Worm (Caenorhabditis elegans) whole organism, young adult: ENCODE data around the gene F22E5.2.

Source experiments
- ccch-3 ChIP-seq: fragments of 200-800 bp; sonication (Bioruptor generic); optimal IDR thresholded peaks from 2 replicates; lab custom pipeline; 2018; ENCODE audit warnings: mild to moderate bottlenecking, missing genetic modification characterization, missing compliant biosample characterization
- ceh-91 ChIP-seq: fragments of 200-800 bp; sonication (Bioruptor generic); IDR thresholded peaks from 2 replicates; pipeline ENCODE4 v1.3.6; 2022; ENCODE audit warnings: missing genetic modification reagents, missing genetic modification characterization, missing compliant biosample characterization
- ekl-4 ChIP-seq: fragments of 200-800 bp; sonication (Bioruptor generic); IDR thresholded peaks from 2 replicates; pipeline ENCODE4 v1.3.6; 2022; ENCODE audit warnings: missing genetic modification reagents, missing genetic modification characterization, missing compliant biosample characterization
- lsy-27 ChIP-seq: sonication (generic microtip); optimal IDR thresholded peaks from 2 replicates; lab custom pipeline; 2017; ENCODE audit warnings: missing genetic modification characterization, mild to moderate bottlenecking, missing compliant biosample characterization, antibody characterized with exemption, missing genotype, borderline replicate concordance; ENCODE audit not compliant: insufficient read depth
- pha-4 ChIP-seq: fragments of 150-350 bp; sonication (generic microtip); optimal IDR thresholded peaks from 2 replicates; lab custom pipeline; 2014; ENCODE audit warnings: missing biosample characterization, missing genetic modification reagents, missing genetic modification characterization
- unc-130 ChIP-seq: sonication (generic microtip); optimal IDR thresholded peaks from 2 replicates; lab custom pipeline; 2016; ENCODE audit warnings: missing genetic modification reagents, missing genetic modification characterization, missing compliant biosample characterization
- unc-62 ChIP-seq: fragments of 150-350 bp; optimal IDR thresholded peaks from 2 replicates; lab custom pipeline; 2014; ENCODE audit warnings: missing biosample characterization, missing genetic modification reagents, missing genetic modification characterization
- ztf-3 ChIP-seq: fragments of 200-800 bp; sonication (Bioruptor generic); optimal IDR thresholded peaks from 2 replicates; lab custom pipeline; 2018; ENCODE audit warnings: mild to moderate bottlenecking, missing genetic modification characterization, missing compliant biosample characterization

- TF ChIP-seq ccch-3 (GFP tag; lab: Kevin White, UChicago): no peak
- no peak for TF ChIP-seq ztf-3 (GFP tag; lab: Kevin White, UChicago)
- no peak for TF ChIP-seq unc-130 (GFP tag; lab: Kevin White, UChicago)
- TF ChIP-seq ceh-91 (GFP tag; lab: Robert Waterston, UW): no peak
- no peak for TF ChIP-seq ekl-4 (GFP tag; lab: Robert Waterston, UW)
- no peak for TF ChIP-seq lsy-27
- TF ChIP-seq unc-62 (GFP tag; lab: Kevin White, UChicago): no peak
- TF ChIP-seq pha-4 (tag; lab: Kevin White, UChicago): no peak
Observed at ce11 chrII:2627154-2627799, 37.9 kb upstream of the F22E5.2 start, which contains the start of gene sri-71.
